Worm (Caenorhabditis elegans) whole organism, mixed stage, embryonic: ENCODE results near the gene sfxn-1.1.

Source experiments
- M03D4.4 ChIP-seq: sonication (generic microtip); optimal IDR thresholded peaks from 2 replicates; lab custom pipeline; 2017; ENCODE audit warnings: mild to moderate bottlenecking, missing genetic modification characterization, missing compliant biosample characterization
- bed-3 ChIP-seq: fragments of 200-800 bp; sonication (Bioruptor generic); optimal IDR thresholded peaks from 3 replicates; lab custom pipeline; 2018; ENCODE audit warnings: mild to moderate bottlenecking, missing genetic modification characterization, moderate library complexity, missing compliant biosample characterization
- blmp-1 ChIP-seq: fragments of 150-350 bp; optimal IDR thresholded peaks from 2 replicates; lab custom pipeline; 2014; ENCODE audit warnings: missing biosample characterization, missing genetic modification characterization
- ceh-39 ChIP-seq: fragments of 150-350 bp; optimal IDR thresholded peaks from 2 replicates; lab custom pipeline; 2014; ENCODE audit warnings: missing biosample characterization, missing genetic modification characterization
- ceh-43 ChIP-seq: fragments of 200-800 bp; sonication (Bioruptor generic); optimal IDR thresholded peaks from 2 replicates; lab custom pipeline; 2018; ENCODE audit warnings: mild to moderate bottlenecking, missing genetic modification characterization, moderate library complexity, missing compliant biosample characterization
- ceh-83 ChIP-seq: fragments of 200-800 bp; sonication (Bioruptor generic); optimal IDR thresholded peaks from 2 replicates; lab custom pipeline; 2018; ENCODE audit warnings: mild to moderate bottlenecking, missing genetic modification characterization, missing compliant biosample characterization
- ces-1 ChIP-seq: fragments of 150-350 bp; optimal IDR thresholded peaks from 2 replicates; lab custom pipeline; 2014; ENCODE audit warnings: missing biosample characterization, missing genetic modification reagents, missing genetic modification characterization
- drap-1 ChIP-seq: fragments of 200-800 bp; sonication (Bioruptor generic); optimal IDR thresholded peaks from 3 replicates; lab custom pipeline; 2018; ENCODE audit warnings: mild to moderate bottlenecking, missing genetic modification characterization, missing compliant biosample characterization
- elt-3 ChIP-seq: fragments of 150-350 bp; optimal IDR thresholded peaks from 2 replicates; lab custom pipeline; 2014; ENCODE audit warnings: missing biosample characterization, missing genetic modification characterization
- flh-1 ChIP-seq: fragments of 200-800 bp; sonication (Bioruptor generic); optimal IDR thresholded peaks from 2 replicates; lab custom pipeline; 2018; ENCODE audit warnings: mild to moderate bottlenecking, missing genetic modification characterization, moderate library complexity, missing compliant biosample characterization
- hlh-1 ChIP-seq: fragments of 150-350 bp; optimal IDR thresholded peaks from 2 replicates; lab custom pipeline; 2014; ENCODE audit warnings: missing biosample characterization, missing genetic modification reagents, missing genetic modification characterization
- lin-13 ChIP-seq: fragments of 150-350 bp; optimal IDR thresholded peaks from 2 replicates; lab custom pipeline; 2014; ENCODE audit warnings: missing biosample characterization, missing genetic modification characterization
- lin-32 ChIP-seq: fragments of 200-800 bp; sonication (Bioruptor generic); optimal IDR thresholded peaks from 2 replicates; lab custom pipeline; 2018; ENCODE audit warnings: mild to moderate bottlenecking, missing genetic modification characterization, missing compliant biosample characterization
- lsy-2 ChIP-seq: fragments of 150-350 bp; optimal IDR thresholded peaks from 2 replicates; lab custom pipeline; 2014; ENCODE audit warnings: missing biosample characterization, missing genetic modification characterization
- mab-5 ChIP-seq: fragments of 150-350 bp; optimal IDR thresholded peaks from 2 replicates; lab custom pipeline; 2014; ENCODE audit warnings: missing biosample characterization, missing genetic modification characterization
- mep-1 ChIP-seq: fragments of 150-350 bp; optimal IDR thresholded peaks from 2 replicates; lab custom pipeline; 2017; ENCODE audit warnings: missing biosample characterization, missing genetic modification reagents, missing genetic modification characterization, inconsistent platforms
- mls-2 ChIP-seq: sonication (generic microtip); optimal IDR thresholded peaks from 2 replicates; lab custom pipeline; 2016; ENCODE audit warnings: mild to moderate bottlenecking, missing genetic modification characterization, moderate library complexity, missing compliant biosample characterization
- nhr-12 ChIP-seq: fragments of 150-350 bp; optimal IDR thresholded peaks from 2 replicates; lab custom pipeline; 2014; ENCODE audit warnings: missing biosample characterization, missing genetic modification characterization
- nhr-2 ChIP-seq: fragments of 150-350 bp; optimal IDR thresholded peaks from 2 replicates; lab custom pipeline; 2014; ENCODE audit warnings: missing biosample characterization, missing genetic modification characterization
- nhr-237 ChIP-seq: fragments of 150-350 bp; optimal IDR thresholded peaks from 2 replicates; lab custom pipeline; 2014; ENCODE audit warnings: missing biosample characterization, missing genetic modification characterization
- nhr-28 ChIP-seq: fragments of 150-350 bp; optimal IDR thresholded peaks from 2 replicates; lab custom pipeline; 2014; ENCODE audit warnings: missing biosample characterization, missing genetic modification characterization
- pha-4 ChIP-seq: fragments of 150-350 bp; optimal IDR thresholded peaks from 2 replicates; lab custom pipeline; 2018; ENCODE audit warnings: missing biosample characterization, missing genetic modification reagents, missing genetic modification characterization
- sem-2 ChIP-seq: fragments of 200-800 bp; sonication (Bioruptor generic); optimal IDR thresholded peaks from 2 replicates; lab custom pipeline; 2018; ENCODE audit warnings: mild to moderate bottlenecking, missing genetic modification characterization, missing compliant biosample characterization
- snpc-4 ChIP-seq: fragments of 150-350 bp; optimal IDR thresholded peaks from 2 replicates; lab custom pipeline; 2014; ENCODE audit warnings: missing biosample characterization, missing genetic modification characterization
- sptf-1 ChIP-seq: sonication (generic microtip); optimal IDR thresholded peaks from 2 replicates; lab custom pipeline; 2017; ENCODE audit warnings: mild to moderate bottlenecking, missing genetic modification characterization, moderate library complexity, missing compliant biosample characterization
- unc-39 ChIP-seq: fragments of 150-350 bp; optimal IDR thresholded peaks from 2 replicates; lab custom pipeline; 2014; ENCODE audit warnings: missing biosample characterization, missing genetic modification characterization
- unc-62 ChIP-seq: fragments of 150-350 bp; optimal IDR thresholded peaks from 2 replicates; lab custom pipeline; 2014; ENCODE audit warnings: missing biosample characterization, missing genetic modification reagents, missing genetic modification characterization
- zip-8 ChIP-seq: fragments of 150-350 bp; optimal IDR thresholded peaks from 2 replicates; lab custom pipeline; 2014; ENCODE audit warnings: missing biosample characterization, missing genetic modification characterization

sfxn-1.1 gene

ce11 chrII:9501955-9502354, 16.7 kb downstream of the sfxn-1.1 start:
- TF ChIP-seq hlh-1 (tag; lab: Kevin White, UChicago) (no peak), lin-13 (tag; lab: Kevin White, UChicago) (no peak), blmp-1 (tag; lab: Kevin White, UChicago) (no peak), sptf-1 (tag; lab: Kevin White, UChicago) (no peak), pha-4 (tag; lab: Kevin White, UChicago) (no peak), flh-1 (GFP tag; lab: Kevin White, UChicago) (no peak), ceh-43 (GFP tag; lab: Kevin White, UChicago) (no peak), nhr-237 (tag; lab: Kevin White, UChicago) (no peak), ceh-83 (GFP tag; lab: Kevin White, UChicago) (no peak), ces-1 (GFP tag; lab: Kevin White, UChicago) (no peak), bed-3 (GFP tag; lab: Kevin White, UChicago) (no peak), M03D4.4 (tag; lab: Kevin White, UChicago) (no peak), drap-1 (GFP tag; lab: Kevin White, UChicago) (no peak), zip-8 (tag; lab: Kevin White, UChicago) (no peak), nhr-12 (tag; lab: Kevin White, UChicago) (no peak), lin-32 (no peak), mep-1 (tag; lab: Kevin White, UChicago) (no peak)

ce11 chrII:9500926-9501325, 17.8 kb downstream of the sfxn-1.1 start:
- TF ChIP-seq mep-1 (tag; lab: Kevin White, UChicago) (no peak), sptf-1 (tag; lab: Kevin White, UChicago) (no peak), sem-2 (no peak), mab-5 (no peak), bed-3 (GFP tag; lab: Kevin White, UChicago) (no peak), ces-1 (GFP tag; lab: Kevin White, UChicago) (no peak), flh-1 (GFP tag; lab: Kevin White, UChicago) (no peak), blmp-1 (tag; lab: Kevin White, UChicago) (no peak), nhr-28 (no peak), unc-62 (no peak), nhr-12 (tag; lab: Kevin White, UChicago) (no peak), snpc-4 (tag; lab: Kevin White, UChicago) (no peak), pha-4 (tag; lab: Kevin White, UChicago) (no peak), zip-8 (tag; lab: Kevin White, UChicago) (no peak), ceh-83 (GFP tag; lab: Kevin White, UChicago) (no peak), elt-3 (tag; lab: Kevin White, UChicago) (no peak), lsy-2 (tag; lab: Kevin White, UChicago) (no peak), nhr-237 (tag; lab: Kevin White, UChicago) (no peak)
- TF ChIP-seq, all 35 proteins: peak for 0

- no peak for TF ChIP-seq mab-5
- TF ChIP-seq unc-39: no peak
- no peak for TF ChIP-seq blmp-1 (tag; lab: Kevin White, UChicago)
- peak; percentile 24 for TF ChIP-seq ces-1 (GFP tag; lab: Kevin White, UChicago)
- no peak for TF ChIP-seq ceh-83 (GFP tag; lab: Kevin White, UChicago)
- no peak for TF ChIP-seq ceh-39 (tag; lab: Kevin White, UChicago)
- TF ChIP-seq unc-62: no peak
These were observed 20.1 kb downstream of the sfxn-1.1 start for ce11 chrII:9498589-9498988.

- TF ChIP-seq nhr-12 (tag; lab: Kevin White, UChicago) (no peak), ces-1 (GFP tag; lab: Kevin White, UChicago) (peak; percentile 89)
- TF ChIP-seq, all 35 proteins: peak for 1
These were observed 21.4 kb downstream of the sfxn-1.1 start for ce11 chrII:9497309-9497708.

ce11 chrII:9493242-9494058, 25.2 kb downstream of the sfxn-1.1 start:
- TF ChIP-seq mls-2 (tag; lab: Kevin White, UChicago): no peak
- no peak for TF ChIP-seq lin-32
- TF ChIP-seq ceh-83 (GFP tag; lab: Kevin White, UChicago): no peak
- TF ChIP-seq zip-8 (tag; lab: Kevin White, UChicago): no peak
- TF ChIP-seq nhr-2 (tag; lab: Kevin White, UChicago): no peak
- TF ChIP-seq ces-1 (GFP tag; lab: Kevin White, UChicago): no peak
- no peak for TF ChIP-seq pha-4 (tag; lab: Kevin White, UChicago)
- TF ChIP-seq flh-1 (GFP tag; lab: Kevin White, UChicago): no peak
